Worm (Caenorhabditis elegans) whole organism, late embryonic: ENCODE data around the gene Y116F11B.7.
A peak's percentile ranks its signal among the peaks of the same experiment; 100 is the strongest.

ENCODE experiments used
- C38D4.7 ChIP-seq: fragments of 200-800 bp; sonication (Bioruptor generic); optimal IDR thresholded peaks from 2 replicates; lab custom pipeline; 2018; ENCODE audit warnings: mild to moderate bottlenecking, missing genetic modification characterization, moderate library complexity, missing compliant biosample characterization
- K02D7.2 ChIP-seq: sonication (generic microtip); optimal IDR thresholded peaks from 2 replicates; lab custom pipeline; 2017; ENCODE audit warnings: mild to moderate bottlenecking, missing genetic modification characterization, missing compliant biosample characterization
- ahr-1 ChIP-seq: sonication (generic microtip); optimal IDR thresholded peaks from 2 replicates; lab custom pipeline; 2016; ENCODE audit warnings: missing genetic modification characterization, missing compliant biosample characterization
- ama-1 ChIP-seq: fragments of 150-350 bp; optimal IDR thresholded peaks from 2 replicates; lab custom pipeline; 2014
- ceh-18 ChIP-seq: sonication (generic microtip); optimal IDR thresholded peaks from 2 replicates; lab custom pipeline; 2016; ENCODE audit warnings: missing genetic modification characterization, missing compliant biosample characterization
- ceh-2 ChIP-seq: sonication (generic microtip); optimal IDR thresholded peaks from 2 replicates; lab custom pipeline; 2016; ENCODE audit warnings: missing genotype, missing genetic modification characterization, missing compliant biosample characterization
- ceh-24 ChIP-seq: sonication (generic microtip); optimal IDR thresholded peaks from 2 replicates; lab custom pipeline; 2016; ENCODE audit warnings: mild to moderate bottlenecking, missing genetic modification characterization, missing compliant biosample characterization
- ceh-30 ChIP-seq: fragments of 150-350 bp; optimal IDR thresholded peaks from 2 replicates; lab custom pipeline; 2014; ENCODE audit warnings: missing biosample characterization, missing genetic modification characterization
- ceh-48 ChIP-seq: sonication (generic microtip); optimal IDR thresholded peaks from 2 replicates; lab custom pipeline; 2016; ENCODE audit warnings: missing genetic modification characterization, inconsistent platforms, missing compliant biosample characterization
- ceh-6 ChIP-seq: fragments of 200-800 bp; sonication (Bioruptor generic); optimal IDR thresholded peaks from 2 replicates; lab custom pipeline; 2018; ENCODE audit warnings: mild to moderate bottlenecking, missing genetic modification characterization, missing compliant biosample characterization
- ceh-9 ChIP-seq: sonication (generic microtip); optimal IDR thresholded peaks from 2 replicates; lab custom pipeline; 2016; ENCODE audit warnings: mild to moderate bottlenecking, missing genetic modification characterization, inconsistent platforms, missing compliant biosample characterization
- che-1 ChIP-seq: sonication (generic microtip); optimal IDR thresholded peaks from 2 replicates; lab custom pipeline; 2016; ENCODE audit warnings: mild to moderate bottlenecking, missing genetic modification characterization, missing compliant biosample characterization
- dmd-4 ChIP-seq: sonication (generic microtip); optimal IDR thresholded peaks from 2 replicates; lab custom pipeline; 2016; ENCODE audit warnings: borderline replicate concordance, missing genetic modification characterization, missing compliant biosample characterization
- dve-1 ChIP-seq: sonication (generic microtip); optimal IDR thresholded peaks from 2 replicates; lab custom pipeline; 2017; ENCODE audit warnings: antibody characterized with exemption, mild to moderate bottlenecking, missing genetic modification characterization, missing compliant biosample characterization
- elt-2 ChIP-seq: sonication (generic microtip); optimal IDR thresholded peaks from 2 replicates; lab custom pipeline; 2016; ENCODE audit warnings: missing genetic modification reagents, missing genetic modification characterization, missing compliant biosample characterization
- ets-4 ChIP-seq: sonication (generic microtip); optimal IDR thresholded peaks from 2 replicates; lab custom pipeline; 2016; ENCODE audit warnings: missing genetic modification characterization, missing compliant biosample characterization
- eyg-1 ChIP-seq: sonication (generic microtip); optimal IDR thresholded peaks from 2 replicates; lab custom pipeline; 2016; ENCODE audit warnings: missing genotype, missing genetic modification characterization, missing compliant biosample characterization
- fkh-10 ChIP-seq: fragments of 150-350 bp; optimal IDR thresholded peaks from 2 replicates; lab custom pipeline; 2014; ENCODE audit warnings: missing biosample characterization, missing genetic modification reagents, missing genetic modification characterization
- hlh-15 ChIP-seq: sonication (generic microtip); optimal IDR thresholded peaks from 2 replicates; lab custom pipeline; 2016; ENCODE audit warnings: missing genetic modification characterization, missing compliant biosample characterization
- hlh-8 ChIP-seq: sonication (generic microtip); optimal IDR thresholded peaks from 2 replicates; lab custom pipeline; 2016; ENCODE audit warnings: missing genotype, missing genetic modification characterization, missing compliant biosample characterization
- lim-6 ChIP-seq: sonication (generic microtip); optimal IDR thresholded peaks from 2 replicates; lab custom pipeline; 2016; ENCODE audit warnings: missing genetic modification characterization, missing compliant biosample characterization
- lin-11 ChIP-seq: fragments of 200-800 bp; sonication (Bioruptor generic); optimal IDR thresholded peaks from 2 replicates; lab custom pipeline; 2018; ENCODE audit warnings: mild to moderate bottlenecking, missing genetic modification characterization, missing compliant biosample characterization
- mec-3 ChIP-seq: sonication (generic microtip); optimal IDR thresholded peaks from 2 replicates; lab custom pipeline; 2016; ENCODE audit warnings: borderline replicate concordance, missing genetic modification characterization, missing compliant biosample characterization
- nfya-1 ChIP-seq: sonication (generic microtip); optimal IDR thresholded peaks from 2 replicates; lab custom pipeline; 2017; ENCODE audit warnings: missing genetic modification characterization, mild to moderate bottlenecking, missing compliant biosample characterization, antibody characterized with exemption, moderate library complexity
- pax-1 ChIP-seq: fragments of 150-350 bp; optimal IDR thresholded peaks from 2 replicates; lab custom pipeline; 2014; ENCODE audit warnings: missing biosample characterization, missing genetic modification characterization
- pha-2 ChIP-seq: sonication (generic microtip); optimal IDR thresholded peaks from 2 replicates; lab custom pipeline; 2017; ENCODE audit warnings: mild to moderate bottlenecking, missing genetic modification characterization, missing compliant biosample characterization
- pha-4 ChIP-seq: fragments of 150-350 bp; optimal IDR thresholded peaks from 2 replicates; lab custom pipeline; 2018; ENCODE audit warnings: missing biosample characterization, missing genetic modification reagents, missing genetic modification characterization
- pros-1 ChIP-seq: fragments of 150-350 bp; optimal IDR thresholded peaks from 2 replicates; lab custom pipeline; 2014; ENCODE audit warnings: missing biosample characterization, missing genetic modification reagents, missing genetic modification characterization
- ref-2 ChIP-seq: sonication (generic microtip); optimal IDR thresholded peaks from 2 replicates; lab custom pipeline; 2016; ENCODE audit warnings: missing genetic modification characterization, missing compliant biosample characterization
- rnt-1 ChIP-seq: sonication (generic microtip); optimal IDR thresholded peaks from 2 replicates; lab custom pipeline; 2016; ENCODE audit warnings: missing genetic modification characterization, missing compliant biosample characterization
- sdc-2 ChIP-seq: sonication (generic microtip); optimal IDR thresholded peaks from 2 replicates; lab custom pipeline; 2016; ENCODE audit warnings: missing genotype, missing genetic modification characterization, missing compliant biosample characterization
- sox-4 ChIP-seq: sonication (generic microtip); optimal IDR thresholded peaks from 2 replicates; lab custom pipeline; 2017; ENCODE audit warnings: mild to moderate bottlenecking, missing genetic modification characterization, inconsistent platforms, missing compliant biosample characterization
- syd-9 ChIP-seq: sonication (generic microtip); optimal IDR thresholded peaks from 2 replicates; lab custom pipeline; 2016; ENCODE audit warnings: mild to moderate bottlenecking, missing genetic modification characterization, moderate library complexity, missing compliant biosample characterization
- ttx-3 ChIP-seq: sonication (generic microtip); optimal IDR thresholded peaks from 2 replicates; lab custom pipeline; 2016; ENCODE audit warnings: missing genetic modification reagents, missing genetic modification characterization, missing compliant biosample characterization
- unc-42 ChIP-seq: sonication (generic microtip); optimal IDR thresholded peaks from 2 replicates; lab custom pipeline; 2016; ENCODE audit warnings: missing genotype, missing genetic modification characterization, missing compliant biosample characterization
- unc-86 ChIP-seq: sonication (generic microtip); optimal IDR thresholded peaks from 2 replicates; lab custom pipeline; 2016; ENCODE audit warnings: missing genetic modification characterization, missing compliant biosample characterization

Gene Y116F11B.7

DNA sequence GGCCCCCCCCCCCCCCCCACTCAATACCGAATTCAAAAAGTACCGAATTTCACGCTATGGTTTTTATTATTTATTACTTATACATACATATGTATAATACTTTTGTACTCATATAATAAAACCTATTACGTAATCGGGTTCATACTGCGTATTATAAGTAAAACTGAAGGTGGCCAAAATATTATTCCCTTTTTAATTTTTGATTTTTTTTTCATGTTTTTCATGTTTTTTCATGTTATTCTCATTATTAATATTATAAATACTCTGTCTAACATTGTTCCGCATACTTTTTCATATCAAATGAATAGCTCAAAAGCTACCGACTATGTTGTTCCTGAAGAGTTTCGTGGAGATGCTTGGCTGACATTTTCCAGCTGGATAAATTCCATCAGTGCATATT is 12.0 kb upstream of the Y116F11B.7 start, which contains the start of gene srw-38:
Gene srw-38 (plus strand): TSS at position 301 of the 400 bp plus-strand sequence.
- TF ChIP-seq lim-6 (tag; lab: Kevin White, UChicago) = no peak

DNA sequence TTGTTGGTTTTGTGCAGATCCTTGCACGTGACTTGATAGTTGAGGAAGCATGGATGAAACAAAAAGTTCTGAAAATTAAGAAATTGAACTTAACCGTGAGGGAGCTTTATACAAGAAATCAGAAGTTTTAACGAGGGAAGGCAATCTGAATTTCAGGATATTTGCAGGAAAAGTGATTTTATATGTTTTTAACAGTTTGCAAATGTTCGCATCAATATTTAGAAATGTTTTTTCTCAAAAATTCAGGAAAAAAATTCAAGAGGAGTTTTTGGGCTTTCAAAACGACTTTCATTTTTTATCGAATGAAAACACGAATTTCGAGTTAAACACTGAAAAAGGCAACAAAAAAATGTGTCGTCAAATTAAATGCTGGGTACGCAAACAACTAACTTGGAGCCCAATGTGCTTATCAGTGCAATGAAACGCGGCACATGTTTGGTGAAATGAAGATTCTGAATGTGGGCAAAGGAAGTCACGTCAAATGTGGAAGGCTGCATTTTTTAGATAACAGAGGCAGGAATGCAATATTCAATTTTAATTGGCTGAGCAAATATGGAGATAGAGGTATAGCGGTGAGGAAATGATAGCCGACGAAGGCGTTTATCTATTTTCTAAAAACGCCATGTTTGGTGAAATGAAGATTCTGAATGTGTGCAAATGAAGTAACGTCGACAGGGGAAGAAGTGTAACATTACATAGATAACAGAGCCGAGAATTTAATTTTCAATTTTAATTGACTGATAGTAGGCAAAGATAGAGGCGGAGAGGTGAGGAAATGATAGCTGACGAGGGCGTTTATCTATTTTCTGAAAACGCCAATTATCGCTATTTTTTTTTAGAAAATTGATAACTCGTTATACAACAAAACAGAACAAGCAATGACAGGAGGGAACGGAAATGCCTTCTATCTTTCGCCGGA is 1.9 kb upstream of the Y116F11B.7 start, which contains the start of gene Y116F11B.6:
Gene Y116F11B.6 (minus strand): TSS at position 51 of the 919 bp plus-strand sequence.
- TF ChIP-seq ets-4 (tag; lab: Kevin White, UChicago) (no peak), elt-2 (peak; percentile 55)
- TF ChIP-seq, all 69 proteins: peak for 1

DNA sequence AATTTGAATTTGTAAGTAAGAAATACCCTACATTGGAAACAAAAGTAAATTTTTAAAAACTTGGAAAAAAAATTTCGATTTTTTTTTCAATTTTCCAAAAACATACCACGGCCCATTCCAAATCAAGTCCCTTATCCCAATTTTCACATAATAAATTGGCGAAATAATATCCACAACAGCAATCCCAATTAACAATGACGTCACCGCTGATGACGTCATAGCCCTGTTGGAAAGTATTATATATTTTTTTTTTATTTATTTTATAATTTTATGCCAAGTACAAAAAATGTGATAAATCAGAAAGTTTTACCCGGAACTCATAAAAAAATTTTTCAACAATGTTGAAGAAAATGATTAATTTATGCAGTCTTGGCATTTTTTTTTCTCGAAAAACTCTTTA is 5.5 kb downstream of the Y116F11B.7 start:
- TF ChIP-seq hlh-8 (no peak), ttx-3 (tag; lab: Kevin White, UChicago) (no peak), syd-9 (tag; lab: Kevin White, UChicago) (no peak), pha-2 (tag; lab: Kevin White, UChicago) (no peak), dmd-4 (no peak), unc-42 (tag; lab: Kevin White, UChicago) (no peak), sdc-2 (tag; lab: Kevin White, UChicago) (no peak), pha-4 (no peak), eyg-1 (tag; lab: Kevin White, UChicago) (no peak), fkh-10 (GFP tag; lab: Kevin White, UChicago) (no peak), K02D7.2 (tag; lab: Kevin White, UChicago) (no peak), che-1 (no peak), ceh-2 (tag; lab: Kevin White, UChicago) (no peak), ceh-48 (no peak), ceh-6 (GFP tag; lab: Kevin White, UChicago) (no peak), C38D4.7 (GFP tag; lab: Kevin White, UChicago) (no peak), rnt-1 (tag; lab: Kevin White, UChicago) (no peak), ceh-18 (tag; lab: Kevin White, UChicago) (no peak), sox-4 (tag; lab: Kevin White, UChicago) (no peak), pros-1 (no peak)

DNA sequence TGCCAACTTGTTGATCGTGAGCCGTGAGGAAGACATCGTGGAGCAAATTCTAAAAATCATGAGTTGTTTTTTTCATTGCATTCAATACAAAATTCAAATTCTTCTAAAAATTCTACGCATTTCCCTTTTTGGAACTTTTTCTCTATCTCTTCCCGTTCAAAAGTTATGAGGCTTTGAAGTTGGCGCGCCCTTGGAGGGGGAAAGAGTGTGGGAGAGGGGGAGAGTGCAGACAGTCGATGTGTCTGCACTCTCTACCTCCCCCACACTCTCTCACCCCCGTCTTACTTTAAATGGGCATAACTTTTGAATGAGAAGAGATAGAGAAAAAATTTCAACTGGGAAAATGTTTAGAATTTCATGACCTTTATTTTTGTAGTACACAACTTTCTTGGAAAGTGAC is 8.2 kb downstream of the Y116F11B.7 start:
- TF ChIP-seq pros-1 (no peak), sdc-2 (tag; lab: Kevin White, UChicago) (no peak), ceh-6 (GFP tag; lab: Kevin White, UChicago) (no peak), ceh-18 (tag; lab: Kevin White, UChicago) (no peak), eyg-1 (tag; lab: Kevin White, UChicago) (no peak)
- TF ChIP-seq, all 69 proteins: peak for 0

DNA sequence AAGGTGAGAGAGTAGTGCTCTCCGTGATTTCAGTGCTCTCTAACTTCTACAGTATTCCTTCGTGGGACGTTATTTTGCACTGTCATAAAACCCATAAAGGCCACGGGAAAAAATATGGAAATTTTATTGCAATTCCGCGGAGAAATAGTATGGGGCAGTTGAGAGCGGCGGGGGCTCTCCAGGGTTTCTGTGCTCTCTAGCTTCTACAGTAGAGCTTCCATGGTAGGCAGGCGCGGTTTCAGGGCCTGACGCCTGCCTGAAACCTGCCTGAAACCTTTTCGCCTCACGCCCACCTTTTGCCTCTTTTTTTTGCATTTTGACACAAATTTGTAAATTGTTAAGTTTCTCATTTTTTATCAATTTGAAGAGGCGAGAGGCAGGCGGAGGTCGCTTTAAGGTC is 8.8 kb downstream of the Y116F11B.7 start:
- TF ChIP-seq ceh-9 (no peak), pros-1 (no peak), lin-11 (tag; lab: Kevin White, UChicago) (no peak), che-1 (no peak), ceh-24 (tag; lab: Kevin White, UChicago) (no peak), dve-1 (tag; lab: Kevin White, UChicago) (no peak), ref-2 (tag; lab: Kevin White, UChicago) (no peak), ceh-30 (tag; lab: Kevin White, UChicago) (no peak), ahr-1 (tag; lab: Kevin White, UChicago) (no peak), lim-6 (tag; lab: Kevin White, UChicago) (no peak), ceh-48 (no peak), unc-86 (tag; lab: Kevin White, UChicago) (no peak), syd-9 (tag; lab: Kevin White, UChicago) (no peak), ama-1 (lab: Kevin White, UChicago) (no peak), pha-2 (tag; lab: Kevin White, UChicago) (no peak), pax-1 (tag; lab: Kevin White, UChicago) (no peak), ttx-3 (tag; lab: Kevin White, UChicago) (no peak), mec-3 (tag; lab: Kevin White, UChicago) (no peak), nfya-1 (no peak), hlh-15 (tag; lab: Kevin White, UChicago) (no peak)
